Worm (Caenorhabditis elegans): ENCODE results near the gene acs-4.

Gene acs-4

ce11 chrIII:7162065-7162762 is 5.4 kb upstream of the acs-4 start, which contains the start of the genes syf-2 and K04G7.1 (continued):
- TF ChIP-seq fkh-4 (tag; optimal IDR thresholded peaks at IDR 0.05; ENCODE audit: borderline replicate concordance) (peak; percentile 14), grh-1 (GFP tag; IDR thresholded peaks at IDR 0.05) (peak; percentile 80), elt-3 (tag; optimal IDR thresholded peaks at IDR 0.05) (peak in 3 of 6 experiments; percentile 58 to 89 (median 59)), ces-1 (GFP tag; optimal IDR thresholded peaks at IDR 0.05) (no peak), dsc-1 (tag; optimal IDR thresholded peaks at IDR 0.05) (peak; percentile 80), Y116A8C.19 (tag; optimal IDR thresholded peaks at IDR 0.05; ENCODE audit: borderline replicate concordance) (no peak), pqm-1 (tag; optimal IDR thresholded peaks at IDR 0.05) (no peak), lin-13 (GFP tag; optimal IDR thresholded peaks at IDR 0.05) (peak; percentile 100), ceh-90 (tag; optimal IDR thresholded peaks at IDR 0.05) (no peak), nhr-77 (tag; optimal IDR thresholded peaks at IDR 0.05) (peak; percentile 89), isw-1 (GFP tag; IDR thresholded peaks at IDR 0.05) (peak; percentile 90), pax-3 (tag; optimal IDR thresholded peaks at IDR 0.05) (peak; percentile 82), nhr-20 (tag; optimal IDR thresholded peaks at IDR 0.05) (peak; percentile 90), fos-1 (tag; optimal IDR thresholded peaks at IDR 0.05) (peak; percentile 34), snu-23 (GFP tag; optimal IDR thresholded peaks at IDR 0.05) (peak; percentile 92), ceh-8 (GFP tag; optimal IDR thresholded peaks at IDR 0.05) (peak; percentile 46), sup-37 (GFP tag; optimal IDR thresholded peaks at IDR 0.05) (no peak), mab-9 (GFP tag; IDR thresholded peaks at IDR 0.05) (peak; percentile 61; the same call in 1 of the 2 replicates), nhr-71 (tag; optimal IDR thresholded peaks at IDR 0.05) (peak; percentile 95), unc-62 (GFP tag; optimal IDR thresholded peaks at IDR 0.05) (no peak), mep-1 (tag; optimal IDR thresholded peaks at IDR 0.05) (peak; percentile 86), ceh-88 (GFP tag; IDR thresholded peaks at IDR 0.05) (peak; percentile 72; the same call in 1 of the 2 replicates), rnt-1 (tag; optimal IDR thresholded peaks at IDR 0.05) (peak; percentile 84), unc-130 (tag; optimal IDR thresholded peaks at IDR 0.05) (peak; percentile 83), snpc-4 (tag; optimal IDR thresholded peaks at IDR 0.05) (peak; percentile 82), efl-3 (GFP tag; optimal IDR thresholded peaks at IDR 0.05) (no peak), nhr-237 (tag; optimal IDR thresholded peaks at IDR 0.05) (peak; percentile 74), tbx-2 (tag; optimal IDR thresholded peaks at IDR 0.05) (peak; percentile 91), lin-14 (GFP tag; optimal IDR thresholded peaks at IDR 0.05) (peak; percentile 95), unc-86 (tag; optimal IDR thresholded peaks at IDR 0.05) (peak; percentile 85), nhr-85 (tag) (peak; percentile 97), sptf-1 (tag; optimal IDR thresholded peaks at IDR 0.05) (no peak), lir-3 (tag; optimal IDR thresholded peaks at IDR 0.05; ENCODE audit: poor library complexity) (peak; percentile 62), tlp-1 (tag; optimal IDR thresholded peaks at IDR 0.05) (no peak), nhr-90 (tag; optimal IDR thresholded peaks at IDR 0.05; ENCODE audit: poor library complexity) (peak; percentile 80), unc-98 (GFP tag; IDR thresholded peaks at IDR 0.05) (no peak), nhr-11 (tag; optimal IDR thresholded peaks at IDR 0.05) (peak; percentile 70), blmp-1 (tag; optimal IDR thresholded peaks at IDR 0.05) (peak; percentile 82), nhr-19 (GFP tag; conservative IDR thresholded peaks at IDR 0.05) (peak; percentile 90), nhr-76 (tag; optimal IDR thresholded peaks at IDR 0.05) (no peak), C16A3.4 (tag; optimal IDR thresholded peaks at IDR 0.05) (peak; percentile 93), nhr-28 (tag; optimal IDR thresholded peaks at IDR 0.05) (no peak), ztf-11 (tag; optimal IDR thresholded peaks at IDR 0.05) (peak in 1 of 2 experiments; percentile 57), mdl-1 (tag; optimal IDR thresholded peaks at IDR 0.05) (peak in 1 of 2 experiments; percentile 84), lin-39 (tag; optimal IDR thresholded peaks at IDR 0.05) (peak; percentile 76), xbp-1 (tag; optimal IDR thresholded peaks at IDR 0.05) (peak; percentile 91), F16B12.6 (tag; optimal IDR thresholded peaks at IDR 0.05) (peak; percentile 60), nhr-84 (tag; optimal IDR thresholded peaks at IDR 0.05) (no peak), pag-3 (tag; optimal IDR thresholded peaks at IDR 0.05; ENCODE audit: borderline replicate concordance, insufficient read depth) (no peak), ceh-63 (GFP tag; optimal IDR thresholded peaks at IDR 0.05) (no peak), zip-4 (GFP tag; optimal IDR thresholded peaks at IDR 0.05) (peak; percentile 60)
